Fruit fly (Drosophila melanogaster) whole organism, embryonic: ENCODE results near the gene CG4374.

Experiments used
- BtbVII ChIP-seq: fragments of 200-800 bp; sonication (Bioruptor generic); optimal IDR thresholded peaks from 3 replicates; lab custom pipeline; 2017; ENCODE audit warnings: missing biosample characterization, mild to moderate bottlenecking, missing genetic modification characterization
- CG11456 ChIP-seq: fragments of 200-800 bp; sonication (Bioruptor generic); IDR thresholded peaks from 3 replicates; pipeline ENCODE4 v1.3.6; 2022; ENCODE audit warnings: missing biosample characterization, missing genetic modification characterization
- CG11560 ChIP-seq: fragments of 200-800 bp; sonication (Bioruptor generic); IDR thresholded peaks from 3 replicates; pipeline ENCODE4 v1.3.6; 2022; ENCODE audit warnings: missing biosample characterization, missing genetic modification characterization
- CG12391 ChIP-seq: fragments of 200-800 bp; sonication (Bioruptor generic); optimal IDR thresholded peaks from 3 replicates; lab custom pipeline; 2018; ENCODE audit warnings: missing biosample characterization, mild to moderate bottlenecking, missing genetic modification characterization, moderate library complexity
- CG1647 ChIP-seq: fragments of 200-800 bp; sonication (Bioruptor generic); optimal IDR thresholded peaks from 3 replicates; lab custom pipeline; 2016; ENCODE audit warnings: missing biosample characterization, missing genetic modification characterization
- CG16779 ChIP-seq: fragments of 200-800 bp; sonication (Bioruptor generic); IDR thresholded peaks from 2 replicates; pipeline ENCODE4 v1.3.6; 2022; ENCODE audit warnings: missing biosample characterization, missing genetic modification characterization
- CG17186 ChIP-seq: fragments of 200-800 bp; sonication (Bioruptor generic); optimal IDR thresholded peaks from 3 replicates; lab custom pipeline; 2017; ENCODE audit warnings: missing biosample characterization, missing genetic modification reagents, missing genetic modification characterization
- CG1792 ChIP-seq: fragments of 200-800 bp; sonication (Bioruptor generic); optimal IDR thresholded peaks from 2 replicates; lab custom pipeline; 2016; ENCODE audit warnings: missing biosample characterization, missing genetic modification characterization
- CG18764 ChIP-seq: fragments of 200-800 bp; sonication (Bioruptor generic); optimal IDR thresholded peaks from 3 replicates; lab custom pipeline; 2016; ENCODE audit warnings: missing biosample characterization, missing genetic modification characterization
- CG2116 ChIP-seq: fragments of 200-800 bp; sonication (Bioruptor generic); optimal IDR thresholded peaks from 3 replicates; lab custom pipeline; 2018; ENCODE audit warnings: missing biosample characterization, mild to moderate bottlenecking, missing genetic modification characterization
- CG2202 ChIP-seq: fragments of 200-800 bp; sonication (Bioruptor generic); optimal IDR thresholded peaks from 2 replicates; lab custom pipeline; 2018; ENCODE audit warnings: missing biosample characterization, mild to moderate bottlenecking, missing genetic modification characterization
- CG2712 ChIP-seq: fragments of 200-800 bp; optimal IDR thresholded peaks from 3 replicates; lab custom pipeline; 2019; ENCODE audit warnings: missing biosample characterization, mild to moderate bottlenecking, missing genetic modification characterization, moderate library complexity
- CG3065 ChIP-seq: fragments of 200-800 bp; sonication (Bioruptor generic); optimal IDR thresholded peaks from 2 replicates; lab custom pipeline; 2016; ENCODE audit warnings: missing biosample characterization, missing genetic modification characterization
- CG5953 ChIP-seq: fragments of 200-800 bp; sonication (Bioruptor generic); IDR thresholded peaks from 2 replicates; pipeline ENCODE4 v1.3.6; 2022; ENCODE audit warnings: missing biosample characterization, missing genetic modification characterization
- CG6654 ChIP-seq: fragments of 200-800 bp; sonication (Bioruptor generic); optimal IDR thresholded peaks from 2 replicates; lab custom pipeline; 2017; ENCODE audit warnings: missing biosample characterization, mild to moderate bottlenecking, missing genetic modification characterization
- CG9817 ChIP-seq: fragments of 200-800 bp; sonication (Bioruptor generic); optimal IDR thresholded peaks from 2 replicates; lab custom pipeline; 2018; ENCODE audit warnings: missing biosample characterization, mild to moderate bottlenecking, missing genetic modification characterization, moderate library complexity
- Chrac-16 ChIP-seq: fragments of 200-800 bp; sonication (Bioruptor generic); optimal IDR thresholded peaks from 3 replicates; lab custom pipeline; 2016; ENCODE audit warnings: missing biosample characterization, missing genetic modification characterization
- CoRest ChIP-seq: fragments of 200-800 bp; sonication (Bioruptor generic); optimal IDR thresholded peaks from 3 replicates; lab custom pipeline; 2018; ENCODE audit warnings: missing biosample characterization, mild to moderate bottlenecking, missing genetic modification characterization, moderate library complexity
- Ets65A ChIP-seq: fragments of 200-800 bp; sonication (Bioruptor generic); peaks from one replicate; lab custom pipeline; 2016; ENCODE audit warnings: missing biosample characterization, missing genetic modification characterization
- HmgZ ChIP-seq: fragments of 200-800 bp; sonication (Bioruptor generic); optimal IDR thresholded peaks from 2 replicates; lab custom pipeline; 2018; ENCODE audit warnings: missing biosample characterization, mild to moderate bottlenecking, missing genetic modification characterization
- Hmx ChIP-seq: fragments of 200-800 bp; sonication (Bioruptor generic); optimal IDR thresholded peaks from 2 replicates; lab custom pipeline; 2016; ENCODE audit warnings: missing biosample characterization, missing genetic modification characterization
- MESR4 ChIP-seq: fragments of 200-800 bp; sonication (Bioruptor generic); optimal IDR thresholded peaks from 2 replicates; lab custom pipeline; 2018; ENCODE audit warnings: missing biosample characterization, mild to moderate bottlenecking, missing genetic modification characterization, moderate library complexity
- Pdp1 ChIP-seq, 2 experiments: fragments of 200-800 bp; sonication (Bioruptor generic); optimal IDR thresholded peaks; 3 replicates each; lab custom pipeline; 2016; ENCODE audit warnings: missing biosample characterization in 2 of 2, missing genetic modification characterization in 2 of 2, mild to moderate bottlenecking in 1 of 2, moderate library complexity in 1 of 2
- Ptx1 ChIP-seq: fragments of 200-800 bp; sonication (Bioruptor generic); IDR thresholded peaks from 2 replicates; pipeline ENCODE4 v1.3.6; 2022; ENCODE audit warnings: missing biosample characterization, missing genetic modification characterization
- Sry-δ ChIP-seq: fragments of 200-800 bp; sonication (Bioruptor generic); optimal IDR thresholded peaks from 2 replicates; lab custom pipeline; 2016; ENCODE audit warnings: missing biosample characterization, missing genetic modification characterization
- Vsx1 ChIP-seq: fragments of 200-800 bp; sonication (Bioruptor generic); optimal IDR thresholded peaks from 2 replicates; lab custom pipeline; 2017; ENCODE audit warnings: missing biosample characterization, mild to moderate bottlenecking, missing genetic modification characterization, missing genetic modification reagents
- Xrp1 ChIP-seq: fragments of 200-800 bp; sonication (Bioruptor generic); IDR thresholded peaks from 2 replicates; pipeline ENCODE4 v1.3.6; 2022; ENCODE audit warnings: missing biosample characterization, missing genetic modification characterization
- br ChIP-seq: fragments of >200 bp; optimal IDR thresholded peaks from 2 replicates; lab custom pipeline; 2017
- chm ChIP-seq: fragments of 200-800 bp; sonication (Bioruptor generic); IDR thresholded peaks from 2 replicates; pipeline ENCODE4 v1.3.6; 2022; ENCODE audit warnings: missing biosample characterization, missing genetic modification characterization
- danr ChIP-seq: fragments of 200-800 bp; sonication (Bioruptor generic); IDR thresholded peaks from 2 replicates; pipeline ENCODE4 v1.3.6; 2022; ENCODE audit warnings: missing biosample characterization, missing genetic modification characterization
- dmrt11E ChIP-seq: fragments of 200-800 bp; sonication (Bioruptor generic); optimal IDR thresholded peaks from 3 replicates; lab custom pipeline; 2018; ENCODE audit warnings: missing biosample characterization, mild to moderate bottlenecking, missing genetic modification characterization, moderate library complexity
- dpn ChIP-seq, 2 experiments: fragments of 200-800 bp; sonication (Bioruptor generic); optimal IDR thresholded peaks; 3 replicates each; lab custom pipeline; 2016; ENCODE audit warnings: missing biosample characterization in 2 of 2, missing genetic modification characterization in 2 of 2
- fd64A ChIP-seq: fragments of 200-800 bp; sonication (Bioruptor generic); optimal IDR thresholded peaks from 3 replicates; lab custom pipeline; 2018; ENCODE audit warnings: missing biosample characterization, mild to moderate bottlenecking, missing genetic modification characterization
- jing ChIP-seq: fragments of 200-800 bp; sonication (Bioruptor generic); optimal IDR thresholded peaks from 2 replicates; lab custom pipeline; 2018; ENCODE audit warnings: missing biosample characterization, mild to moderate bottlenecking, missing genetic modification characterization
- org-1 ChIP-seq: fragments of 200-800 bp; sonication (Bioruptor generic); optimal IDR thresholded peaks from 2 replicates; lab custom pipeline; 2017; ENCODE audit warnings: missing biosample characterization, missing genetic modification characterization
- phol ChIP-seq: fragments of 200-800 bp; sonication (Bioruptor generic); optimal IDR thresholded peaks from 3 replicates; lab custom pipeline; 2018; ENCODE audit warnings: missing biosample characterization, mild to moderate bottlenecking, missing genetic modification characterization, moderate library complexity
- ranshi ChIP-seq: fragments of 200-800 bp; sonication (Bioruptor generic); IDR thresholded peaks from 2 replicates; pipeline ENCODE4 v1.3.6; 2022; ENCODE audit warnings: missing biosample characterization, missing genetic modification characterization
- sens ChIP-seq: fragments of 200-800 bp; sonication (Bioruptor generic); peaks from one replicate; lab custom pipeline; 2016; ENCODE audit warnings: missing biosample characterization, missing genetic modification characterization
- sna ChIP-seq: fragments of 200-800 bp; sonication (Bioruptor generic); IDR thresholded peaks from 2 replicates; pipeline ENCODE4 v1.3.6; 2022; ENCODE audit warnings: missing biosample characterization, missing genetic modification characterization; ENCODE audit not compliant: partially characterized antibody
- stc ChIP-seq: fragments of 200-800 bp; sonication (Bioruptor generic); IDR thresholded peaks from 2 replicates; pipeline ENCODE4 v1.3.6; 2022; ENCODE audit warnings: missing biosample characterization, missing genetic modification characterization
- tio ChIP-seq: fragments of 200-800 bp; sonication (Bioruptor generic); optimal IDR thresholded peaks from 2 replicates; lab custom pipeline; 2017; ENCODE audit warnings: missing biosample characterization, missing genetic modification characterization, inconsistent platforms
- trem ChIP-seq: fragments of 200-800 bp; optimal IDR thresholded peaks from 3 replicates; lab custom pipeline; 2019; ENCODE audit warnings: missing biosample characterization, mild to moderate bottlenecking, missing genetic modification characterization, moderate library complexity
- wor ChIP-seq: fragments of 200-800 bp; sonication (Bioruptor generic); IDR thresholded peaks from 2 replicates; pipeline ENCODE4 v1.3.6; 2022; ENCODE audit warnings: missing biosample characterization, missing genetic modification characterization

The CG4374 gene

dm6 chr3R:23363515-23364124 is 108.5 kb downstream of the CG4374 start, which contains the start of gene CG4408 (continued):
- no peak for TF ChIP-seq dmrt11E (tag; lab: Kevin White, UChicago)
- TF ChIP-seq CG2202 (tag; lab: Kevin White, UChicago), result no peak
- no peak for TF ChIP-seq BtbVII (GFP tag; lab: Kevin White, UChicago)
- no peak for TF ChIP-seq trem (tag; lab: Kevin White, UChicago)
- no peak for TF ChIP-seq CG3065
- TF ChIP-seq Chrac-16, result no peak
- TF ChIP-seq CG11560 (tag; lab: Robert Waterston, UW), result 0 out of 3 replicates have a peak, but pooled peaks have one; percentile 32
- TF ChIP-seq sna (GFP tag; lab: Robert Waterston, UW), result no peak
- no peak for TF ChIP-seq jing (GFP tag; lab: Kevin White, UChicago)
- no peak for TF ChIP-seq CG2116 (GFP tag; lab: Kevin White, UChicago)
- TF ChIP-seq CG1792, result peak; percentile 4
- peak; percentile 32 for TF ChIP-seq CoRest (tag; lab: Kevin White, UChicago)
- peak; percentile 10 for TF ChIP-seq CG12391 (tag; lab: Kevin White, UChicago)
- TF ChIP-seq fd64A, result no peak
- peak; percentile 60 for TF ChIP-seq Xrp1
- TF ChIP-seq HmgZ (tag; lab: Kevin White, UChicago), result no peak
- TF ChIP-seq CG11456, result no peak
- no peak for TF ChIP-seq stc (GFP tag; lab: Robert Waterston, UW)
- no peak for TF ChIP-seq CG6654 (GFP tag; lab: Kevin White, UChicago)
- peak in 1 of 2 experiments; percentile 11 for TF ChIP-seq dpn (GFP tag; optimal IDR thresholded peaks at IDR 0.05; lab: Kevin White, UChicago)
- TF ChIP-seq Pdp1 (GFP tag; optimal IDR thresholded peaks at IDR 0.05; lab: Kevin White, UChicago), result peak in 1 of 2 experiments; percentile 36
- TF ChIP-seq CG9817 (tag; lab: Kevin White, UChicago), result peak; percentile 22
- no peak for TF ChIP-seq CG1647 (GFP tag; lab: Kevin White, UChicago)
- no peak for TF ChIP-seq CG18764 (GFP tag; lab: Kevin White, UChicago)
- no peak for TF ChIP-seq CG17186
- no peak for TF ChIP-seq danr (GFP tag; lab: Robert Waterston, UW)
- TF ChIP-seq tio (GFP tag; lab: Kevin White, UChicago), result no peak
- TF ChIP-seq chm (GFP tag; lab: Robert Waterston, UW), result no peak
- TF ChIP-seq Sry-δ (GFP tag; lab: Kevin White, UChicago), result no peak
- TF ChIP-seq CG5953, result no peak
- peak; percentile 43 for TF ChIP-seq phol (tag; lab: Kevin White, UChicago)
- TF ChIP-seq Vsx1 (GFP tag; lab: Kevin White, UChicago), result no peak
- peak; percentile 45 for TF ChIP-seq CG2712 (tag; lab: Kevin White, UChicago)
- no peak for TF ChIP-seq br
- TF ChIP-seq org-1 (GFP tag; lab: Kevin White, UChicago), result no peak

dm6 chr3R:23360356-23360755 is 111.7 kb downstream of the CG4374 start:
- TF ChIP-seq sens (peak; percentile 46), ranshi (GFP tag; lab: Robert Waterston, UW) (no peak), wor (GFP tag; lab: Robert Waterston, UW) (no peak), Ptx1 (no peak), Hmx (GFP tag; lab: Kevin White, UChicago) (no peak), MESR4 (GFP tag; lab: Kevin White, UChicago) (no peak), Ets65A (peak; percentile 16), CG16779 (GFP tag; lab: Robert Waterston, UW) (0 out of 2 replicates have a peak, but pooled peaks have one; percentile 19)
